Worm (Caenorhabditis elegans) whole organism, dauer: Measurements from ENCODE around the gene R186.3.

Experiments used
- unc-62 ChIP-seq: sonication (generic microtip); optimal IDR thresholded peaks from 2 replicates; lab custom pipeline; 2017; ENCODE audit warnings: missing biosample characterization, missing genetic modification reagents, missing genetic modification characterization

R186.3 gene

ce11 chrV:12939434-12939833, 27.6 kb downstream of the R186.3 start, which contains the start of gene T16G1.5:
TSS of gene T16G1.5 (minus strand) at chrV:12939552.
- TF ChIP-seq unc-62 (GFP tag; lab: Kevin White, UChicago), result no peak

ce11 chrV:12937098-12937497, 29.9 kb downstream of the R186.3 start, which contains the start of gene T16G1.6:
TSS of gene T16G1.6 (minus strand) at chrV:12937174.
- TF ChIP-seq unc-62 (GFP tag; lab: Kevin White, UChicago), result no peak

- no peak for TF ChIP-seq unc-62 (GFP tag; lab: Kevin White, UChicago)
Measured at ce11 chrV:12934976-12935375, 32.0 kb downstream of the R186.3 start, which contains the start of gene T16G1.7. TSS of gene T16G1.7 (minus strand) at chrV:12935112.

- no peak for TF ChIP-seq unc-62 (GFP tag; lab: Kevin White, UChicago)
Measured at ce11 chrV:12933654-12934053, 33.4 kb downstream of the R186.3 start.

ce11 chrV:12928929-12929532, 38.0 kb downstream of the R186.3 start, which contains the start of gene T16G1.2:
TSS of gene T16G1.2 (plus strand) at chrV:12929482.
- TF ChIP-seq unc-62 (GFP tag; lab: Kevin White, UChicago), result no peak

- TF ChIP-seq unc-62 (GFP tag; lab: Kevin White, UChicago), result no peak
Measured at ce11 chrV:12924128-12924527, 42.9 kb downstream of the R186.3 start, which contains the start of gene pqn-67. TSS of gene pqn-67 (plus strand) at chrV:12924428.

ce11 chrV:12922308-12922707, 44.7 kb downstream of the R186.3 start, which contains the start of gene dhrs-4:
TSS of gene dhrs-4 (plus strand) at chrV:12922608.
- TF ChIP-seq unc-62 (GFP tag; lab: Kevin White, UChicago), result no peak

ce11 chrV:12921680-12922079, 45.3 kb downstream of the R186.3 start:
- no peak for TF ChIP-seq unc-62 (GFP tag; lab: Kevin White, UChicago)

- no peak for TF ChIP-seq unc-62 (GFP tag; lab: Kevin White, UChicago)
Measured at ce11 chrV:12919705-12920104, 47.3 kb downstream of the R186.3 start, which contains the start of gene lipl-1. TSS of gene lipl-1 (plus strand) at chrV:12919986.
